Fruit fly (Drosophila melanogaster) whole organism, adult: ENCODE results near the gene Cyfip.

Source experiments
- CG11617 ChIP-seq: fragments of 200-800 bp; sonication (Bioruptor generic); optimal IDR thresholded peaks from 2 replicates; lab custom pipeline; 2017; ENCODE audit warnings: mild to moderate bottlenecking, missing biosample characterization, missing genetic modification reagents, missing genetic modification characterization
- CG12768 ChIP-seq: fragments of 200-800 bp; sonication (Bioruptor generic); optimal IDR thresholded peaks from 2 replicates; lab custom pipeline; 2017; ENCODE audit warnings: missing biosample characterization, missing genetic modification characterization, mild to moderate bottlenecking, moderate library complexity, missing genetic modification reagents
- CG14711 ChIP-seq: fragments of 200-800 bp; sonication (Bioruptor generic); optimal IDR thresholded peaks from 2 replicates; lab custom pipeline; 2018; ENCODE audit warnings: missing biosample characterization, mild to moderate bottlenecking, missing genetic modification characterization, moderate library complexity
- CG1620 ChIP-seq: fragments of 200-800 bp; sonication (Bioruptor generic); optimal IDR thresholded peaks from 2 replicates; lab custom pipeline; 2016; ENCODE audit warnings: missing biosample characterization, missing genetic modification characterization
- CG33017 ChIP-seq: fragments of 200-800 bp; sonication (Bioruptor generic); optimal IDR thresholded peaks from 2 replicates; lab custom pipeline; 2018; ENCODE audit warnings: missing biosample characterization, mild to moderate bottlenecking, missing genetic modification characterization, moderate library complexity
- CG5204 ChIP-seq: fragments of 200-800 bp; sonication (Bioruptor generic); optimal IDR thresholded peaks from 2 replicates; lab custom pipeline; 2016; ENCODE audit warnings: missing biosample characterization, missing genetic modification characterization
- CG7045 ChIP-seq: fragments of 200-800 bp; sonication (Bioruptor generic); optimal IDR thresholded peaks from 2 replicates; lab custom pipeline; 2017; ENCODE audit warnings: missing biosample characterization, mild to moderate bottlenecking, missing genetic modification characterization
- CG7101 ChIP-seq: fragments of 200-800 bp; sonication (Bioruptor generic); optimal IDR thresholded peaks from 2 replicates; lab custom pipeline; 2018; ENCODE audit warnings: missing biosample characterization, mild to moderate bottlenecking, missing genetic modification characterization, moderate library complexity
- Clk ChIP-seq: fragments of 200-800 bp; sonication (Bioruptor generic); optimal IDR thresholded peaks from 2 replicates; lab custom pipeline; 2017; ENCODE audit warnings: missing biosample characterization, missing genetic modification characterization
- Crg-1 ChIP-seq: fragments of 200-800 bp; sonication (Bioruptor generic); optimal IDR thresholded peaks from 2 replicates; lab custom pipeline; 2016; ENCODE audit warnings: missing biosample characterization, missing genetic modification characterization
- Hr96 ChIP-seq: fragments of 200-800 bp; sonication (Bioruptor generic); optimal IDR thresholded peaks from 2 replicates; lab custom pipeline; 2016; ENCODE audit warnings: missing biosample characterization, missing genetic modification characterization
- Mnt ChIP-seq: fragments of 200-800 bp; sonication (Bioruptor generic); optimal IDR thresholded peaks from 2 replicates; lab custom pipeline; 2016; ENCODE audit warnings: missing biosample characterization, mild to moderate bottlenecking, missing genetic modification characterization
- bab1 ChIP-seq: fragments of 200-800 bp; sonication (Bioruptor generic); optimal IDR thresholded peaks from 3 replicates; lab custom pipeline; 2019; ENCODE audit warnings: missing biosample characterization, mild to moderate bottlenecking, missing genetic modification characterization, moderate library complexity
- cic ChIP-seq: fragments of 200-800 bp; sonication (Bioruptor generic); optimal IDR thresholded peaks from 2 replicates; lab custom pipeline; 2017; ENCODE audit warnings: missing biosample characterization, mild to moderate bottlenecking, missing genetic modification characterization, moderate library complexity
- cnc ChIP-seq, 2 experiments: fragments of >200 bp; optimal IDR thresholded peaks; 2 replicates each; lab custom pipeline; 2017
- kay ChIP-seq: fragments of 200-800 bp; sonication (Bioruptor generic); peaks from one replicate; lab custom pipeline; 2016; ENCODE audit warnings: missing biosample characterization, missing genetic modification characterization, borderline replicate concordance
- ovo ChIP-seq: fragments of 200-800 bp; sonication (Bioruptor generic); optimal IDR thresholded peaks from 2 replicates; lab custom pipeline; 2016; ENCODE audit warnings: missing biosample characterization, missing genetic modification characterization
- pad ChIP-seq: fragments of 200-800 bp; sonication (Bioruptor generic); optimal IDR thresholded peaks from 3 replicates; lab custom pipeline; 2017; ENCODE audit warnings: missing biosample characterization, missing genetic modification characterization, mild to moderate bottlenecking, moderate library complexity, missing genetic modification reagents
- tj ChIP-seq: fragments of 200-800 bp; sonication (Bioruptor generic); optimal IDR thresholded peaks from 3 replicates; lab custom pipeline; 2017; ENCODE audit warnings: missing biosample characterization, mild to moderate bottlenecking, missing genetic modification characterization, moderate library complexity
- toe ChIP-seq: fragments of 200-800 bp; sonication (Bioruptor generic); optimal IDR thresholded peaks from 2 replicates; lab custom pipeline; 2016; ENCODE audit warnings: missing biosample characterization, missing genetic modification characterization

The Cyfip gene

DNA sequence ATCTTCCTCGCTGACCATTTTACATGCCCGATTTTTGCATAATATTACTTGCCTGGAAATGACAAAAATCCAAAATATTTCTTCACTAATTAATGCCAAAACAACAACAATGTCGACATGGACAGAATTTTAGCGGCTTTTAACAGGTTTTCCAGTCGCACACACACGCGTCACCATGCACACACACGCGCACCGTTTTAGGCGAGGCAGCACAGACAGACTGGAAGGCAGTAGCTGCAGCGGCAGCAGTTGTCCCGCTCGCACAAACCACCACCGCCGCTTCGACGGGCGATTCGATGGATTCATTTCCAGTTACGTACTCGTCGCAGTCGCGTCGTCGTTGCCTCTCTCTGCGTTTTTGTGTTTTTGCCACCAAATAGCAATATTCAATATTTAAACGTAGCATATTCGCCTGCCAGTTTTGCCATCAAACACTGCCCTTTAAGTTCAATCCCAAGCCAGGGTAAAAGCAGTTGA, 42.4 kb upstream of the Cyfip start, which contains the start of gene CG45218:
TSS of gene CG45218 (minus strand) at position 158 of the 477 bp plus-strand sequence.
- TF ChIP-seq cic (GFP tag; lab: Kevin White, UChicago) = peak; percentile 53
- TF ChIP-seq CG1620 = peak; percentile 34
- no peak for TF ChIP-seq CG14711
- TF ChIP-seq Hr96 (GFP tag; lab: Kevin White, UChicago) = no peak
- TF ChIP-seq tj = peak; percentile 78
- TF ChIP-seq kay (GFP tag; lab: Kevin White, UChicago) = peak; percentile 95
- no peak for TF ChIP-seq Crg-1 (GFP tag; lab: Kevin White, UChicago)
- peak; percentile 26 for TF ChIP-seq ovo
- peak; percentile 2 for TF ChIP-seq CG7101 (tag; lab: Kevin White, UChicago)
- TF ChIP-seq Mnt = peak; percentile 41
- no peak for TF ChIP-seq cnc (optimal IDR thresholded peaks at IDR 0.05; lab: Kevin White, UChicago)
- TF ChIP-seq CG5204 (GFP tag; lab: Kevin White, UChicago) = no peak
- peak; percentile 20 for TF ChIP-seq CG12768
- TF ChIP-seq pad = peak; percentile 85
- peak; percentile 15 for TF ChIP-seq CG33017 (tag; lab: Kevin White, UChicago)

DNA sequence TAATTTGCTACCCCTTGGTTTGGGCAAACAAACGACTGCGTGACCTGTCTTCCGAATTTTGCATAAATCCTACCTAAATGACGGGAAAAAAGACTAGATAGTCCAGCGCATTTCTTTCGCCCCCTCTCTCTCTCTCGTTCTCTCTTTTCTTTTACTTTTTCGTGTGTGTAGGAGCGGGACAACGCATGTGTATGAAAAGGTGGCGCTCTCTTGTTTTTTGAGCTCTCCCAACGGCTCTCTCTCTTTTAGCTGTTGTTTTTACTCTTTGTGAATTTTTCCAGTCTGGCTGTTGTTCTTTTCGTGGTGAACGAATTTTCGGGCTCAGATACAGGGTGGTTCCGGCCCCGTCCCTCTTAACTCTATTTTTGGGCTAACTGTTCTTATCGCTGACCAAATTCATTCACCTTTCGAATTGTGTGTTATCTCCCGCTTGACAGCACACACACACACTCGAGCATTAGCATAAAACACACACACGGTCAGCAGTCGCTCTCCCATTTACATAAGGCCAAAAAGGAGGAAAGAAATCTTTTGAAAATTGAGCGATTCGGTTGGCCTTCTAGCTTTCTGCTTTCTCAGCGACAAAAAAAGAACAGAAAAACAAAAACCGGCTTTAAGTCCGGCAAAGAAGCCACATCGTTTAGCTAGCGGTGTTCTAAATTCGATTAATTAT, 41.4 kb upstream of the Cyfip start:
- TF ChIP-seq CG1620 (no peak), pad (peak; percentile 15), bab1 (GFP tag; lab: Kevin White, UChicago) (peak; percentile 7), Hr96 (GFP tag; lab: Kevin White, UChicago) (no peak), Crg-1 (GFP tag; lab: Kevin White, UChicago) (peak; percentile 15), CG33017 (tag; lab: Kevin White, UChicago) (no peak)

DNA sequence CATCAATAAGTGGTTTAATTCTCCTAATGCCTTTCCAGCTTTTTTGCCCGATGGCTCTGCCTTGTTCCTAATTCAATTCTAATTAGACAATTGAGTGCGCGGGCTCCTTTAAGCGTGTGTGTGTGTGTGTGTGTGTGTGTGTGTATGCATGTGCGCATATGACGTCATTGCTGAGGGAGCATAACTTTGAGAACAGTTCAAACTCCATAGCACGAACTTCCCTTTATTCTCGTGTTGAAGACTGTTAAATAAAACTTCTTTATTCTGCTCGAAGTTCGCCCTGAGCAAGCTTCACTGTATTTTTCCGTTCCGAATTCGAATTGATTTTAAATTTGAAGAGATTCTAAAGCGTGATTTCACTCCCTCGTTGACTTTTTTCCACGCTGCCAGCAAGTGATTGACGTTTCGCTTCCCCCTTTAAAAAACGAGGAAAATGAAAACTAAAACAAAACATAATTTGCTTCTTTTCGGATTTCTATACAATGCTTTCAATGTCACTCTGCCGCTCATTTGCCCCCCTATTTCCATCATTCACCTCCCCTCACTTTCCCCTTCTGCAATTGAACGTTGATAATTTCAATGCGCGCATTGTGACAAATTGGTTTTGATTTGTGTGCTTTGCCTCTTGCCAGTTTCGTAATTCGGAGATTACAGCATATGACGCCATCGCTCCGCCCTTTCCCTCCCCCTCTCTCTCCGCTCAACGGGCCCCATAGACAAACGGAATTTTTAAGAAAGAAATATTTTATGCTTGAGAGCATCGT, 40.6 kb upstream of the Cyfip start:
- TF ChIP-seq Mnt (no peak), CG33017 (tag; lab: Kevin White, UChicago) (no peak), tj (no peak), bab1 (GFP tag; lab: Kevin White, UChicago) (no peak), Clk (GFP tag; lab: Kevin White, UChicago) (peak; percentile 5), kay (GFP tag; lab: Kevin White, UChicago) (peak; percentile 35), CG7101 (tag; lab: Kevin White, UChicago) (no peak), CG14711 (no peak), Crg-1 (GFP tag; lab: Kevin White, UChicago) (no peak), CG7045 (GFP tag; lab: Kevin White, UChicago) (no peak), pad (peak; percentile 81)

DNA sequence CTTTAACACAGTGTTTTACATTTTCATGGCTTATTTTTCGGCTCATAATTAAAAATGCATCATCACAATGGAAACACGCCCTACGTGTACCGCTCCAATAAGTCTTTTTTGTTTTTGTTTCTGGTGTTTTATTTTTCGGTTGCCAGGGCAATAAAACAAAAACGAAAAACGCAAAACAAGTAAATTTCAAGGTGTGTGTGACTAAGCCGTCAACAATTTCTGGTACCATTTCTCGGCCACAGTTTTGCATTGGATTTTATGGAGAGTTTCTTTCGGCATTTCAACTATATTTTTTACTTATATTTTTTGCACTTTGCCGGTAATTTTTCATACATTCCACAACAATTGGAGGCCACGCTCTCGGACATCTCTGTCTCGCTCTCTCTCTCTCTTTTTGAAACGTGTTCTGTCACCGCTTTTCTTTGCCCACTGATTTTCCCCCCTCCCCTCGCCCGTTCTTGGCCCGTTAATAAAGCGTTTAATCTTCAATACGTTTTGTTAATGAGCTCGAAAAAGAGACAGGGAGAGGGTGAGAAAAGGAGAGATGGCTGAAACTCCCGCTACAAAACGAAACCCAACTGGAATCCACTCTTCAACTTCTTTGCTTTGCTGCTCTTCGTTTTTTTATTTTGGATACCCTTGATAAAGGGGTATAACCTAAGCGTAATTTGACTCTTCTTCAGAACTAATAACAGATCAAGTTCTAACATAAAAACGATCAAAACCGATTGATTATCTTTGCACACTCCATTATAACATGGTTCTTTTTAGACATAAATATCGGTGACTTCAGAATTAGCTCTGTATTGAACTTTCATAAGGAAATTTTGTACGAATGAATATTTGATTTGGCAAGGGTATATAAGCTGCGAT, 39.8 kb upstream of the Cyfip start:
- TF ChIP-seq tj (peak; percentile 71), pad (peak; percentile 80), CG11617 (GFP tag; lab: Kevin White, UChicago) (peak; percentile 1), CG1620 (peak; percentile 22), CG7045 (GFP tag; lab: Kevin White, UChicago) (no peak), bab1 (GFP tag; lab: Kevin White, UChicago) (peak; percentile 26), CG7101 (tag; lab: Kevin White, UChicago) (no peak)

- TF ChIP-seq CG33017 (tag; lab: Kevin White, UChicago) (no peak), Clk (GFP tag; lab: Kevin White, UChicago) (no peak), CG1620 (no peak), tj (no peak), cnc (optimal IDR thresholded peaks at IDR 0.05; lab: Kevin White, UChicago) (no peak)
These were observed 39.2 kb upstream of the Cyfip start for dm6 chr3R:15293878-15294350.

DNA sequence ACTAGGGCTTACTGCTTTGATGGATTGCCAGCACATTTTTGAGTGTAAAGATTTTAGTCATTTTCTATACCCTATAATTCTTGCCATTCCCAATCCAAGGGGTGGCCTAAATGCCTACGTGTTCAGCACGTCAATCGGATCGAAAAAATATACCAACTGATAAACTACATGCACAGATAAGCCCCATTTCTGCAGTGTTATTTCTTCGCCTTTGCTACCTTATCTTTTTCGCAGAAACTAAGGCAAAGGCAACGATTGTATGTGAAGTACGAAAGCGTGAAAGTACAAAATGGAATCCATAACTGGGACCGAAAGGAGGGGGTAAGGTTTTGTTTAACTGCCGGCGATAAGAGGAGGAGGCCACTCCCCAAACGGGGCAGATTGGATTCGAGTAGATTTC, 35.2 kb upstream of the Cyfip start:
- TF ChIP-seq CG33017 (tag; lab: Kevin White, UChicago) = no peak
- peak; percentile 95 for TF ChIP-seq kay (GFP tag; lab: Kevin White, UChicago)
- no peak for TF ChIP-seq tj
- TF ChIP-seq Hr96 (GFP tag; lab: Kevin White, UChicago) = no peak
- TF ChIP-seq Clk (GFP tag; lab: Kevin White, UChicago) = no peak
- no peak for TF ChIP-seq CG14711
- TF ChIP-seq CG11617 (GFP tag; lab: Kevin White, UChicago) = no peak
- TF ChIP-seq CG7101 (tag; lab: Kevin White, UChicago) = no peak
- no peak for TF ChIP-seq CG5204 (GFP tag; lab: Kevin White, UChicago)
- TF ChIP-seq toe (GFP tag; lab: Kevin White, UChicago) = no peak
- no peak for TF ChIP-seq cnc (optimal IDR thresholded peaks at IDR 0.05; lab: Kevin White, UChicago)
- TF ChIP-seq Mnt = peak; percentile 45
- no peak for TF ChIP-seq bab1 (GFP tag; lab: Kevin White, UChicago)
- no peak for TF ChIP-seq CG1620
- peak; percentile 26 for TF ChIP-seq pad
- TF ChIP-seq cic (GFP tag; lab: Kevin White, UChicago) = peak; percentile 50
- no peak for TF ChIP-seq Crg-1 (GFP tag; lab: Kevin White, UChicago)
- no peak for TF ChIP-seq ovo
- no peak for TF ChIP-seq CG7045 (GFP tag; lab: Kevin White, UChicago)
- TF ChIP-seq CG12768 = peak; percentile 36
